1 fruit fly cellular context compared by ENCODE assay signal in the genomic region with DNA sequence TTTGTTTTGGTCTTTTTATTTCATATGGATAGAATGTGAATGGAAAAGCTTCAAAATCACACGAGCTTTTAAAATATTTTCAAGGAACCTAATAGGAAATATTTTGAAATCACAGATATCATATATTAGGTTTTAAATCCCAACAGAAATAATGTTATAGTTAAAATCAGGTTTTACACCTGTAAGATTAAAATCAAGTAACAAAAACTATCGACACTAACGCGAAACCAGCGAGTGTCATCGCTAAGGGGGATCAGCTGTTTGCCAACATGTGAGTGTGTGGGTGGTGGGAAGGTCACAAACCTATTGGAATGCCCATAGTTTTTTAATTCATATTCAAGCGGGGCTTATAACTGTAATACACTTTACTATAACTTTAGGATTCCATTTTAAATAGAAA.
TF ChIP-seq lines count a peak whose summit lies in the region.

A gene (plus strand): TSS at position 109 of the 400 bp plus-strand sequence.

TF ChIP-seq in whole organism, embryonic, 481 proteins besides CTCF, POLR2A, EP300 and RAD21 (continued from another document):
- TF ChIP-seq Mes4 (GFP tag; optimal IDR thresholded peaks at IDR 0.05; lab: Kevin White, UChicago) (no peak), pnt (GFP tag; optimal IDR thresholded peaks at IDR 0.05; lab: Kevin White, UChicago) (no peak), CG4854 (GFP tag; optimal IDR thresholded peaks at IDR 0.05; lab: Kevin White, UChicago) (no peak), CG8944 (GFP tag; optimal IDR thresholded peaks at IDR 0.05; lab: Kevin White, UChicago) (no peak), CG1832 (GFP tag; optimal IDR thresholded peaks at IDR 0.05; lab: Kevin White, UChicago) (no peak), CG4282 (GFP tag; optimal IDR thresholded peaks at IDR 0.05; lab: Kevin White, UChicago) (no peak), CG3407 (GFP tag; optimal IDR thresholded peaks at IDR 0.05; lab: Kevin White, UChicago) (no peak), CrebB (tag; optimal IDR thresholded peaks at IDR 0.05; lab: Kevin White, UChicago) (no peak), Lhr (GFP tag; optimal IDR thresholded peaks at IDR 0.05; lab: Kevin White, UChicago) (no peak), E2f2 (GFP tag; IDR thresholded peaks at IDR 0.05; lab: Robert Waterston, UW) (no peak), Adf1 (GFP tag; IDR thresholded peaks at IDR 0.05; lab: Robert Waterston, UW) (no peak), chn (GFP tag; optimal IDR thresholded peaks at IDR 0.05; lab: Kevin White, UChicago) (peak; percentile 70), chinmo (GFP tag; IDR thresholded peaks at IDR 0.05; lab: Robert Waterston, UW; ENCODE audit: partially characterized antibody) (peak; percentile 78; the same call in 3 of the 4 replicates), CG12299 (tag; optimal IDR thresholded peaks at IDR 0.05; lab: Kevin White, UChicago) (no peak), tin (GFP tag; optimal IDR thresholded peaks at IDR 0.05; lab: Kevin White, UChicago) (peak; percentile 47), kah (GFP tag; optimal IDR thresholded peaks at IDR 0.05; lab: Kevin White, UChicago) (no peak), dimm (GFP tag; IDR thresholded peaks at IDR 0.05; lab: Robert Waterston, UW) (no peak), Xbp1 (GFP tag; optimal IDR thresholded peaks at IDR 0.05; lab: Kevin White, UChicago) (peak; percentile 47), pros (GFP tag; optimal IDR thresholded peaks at IDR 0.05; lab: Kevin White, UChicago) (no peak), cg (GFP tag; optimal IDR thresholded peaks at IDR 0.05; lab: Kevin White, UChicago) (peak; percentile 81), CG3726 (GFP tag; IDR thresholded peaks at IDR 0.05; lab: Robert Waterston, UW) (no peak), CG10321 (GFP tag; IDR thresholded peaks at IDR 0.05; lab: Robert Waterston, UW) (no peak), mirr (GFP tag; optimal IDR thresholded peaks at IDR 0.05; lab: Kevin White, UChicago) (peak; percentile 16), unpg (GFP tag; optimal IDR thresholded peaks at IDR 0.05; lab: Kevin White, UChicago) (peak; percentile 14), CG13775 (GFP tag; optimal IDR thresholded peaks at IDR 0.05; lab: Kevin White, UChicago) (peak; percentile 34)
